Worm (Caenorhabditis elegans) whole organism, mixed stage, embryonic: Measurements from ENCODE around the gene C45G9.8.

Source experiments
- M03D4.4 ChIP-seq: sonication (generic microtip); optimal IDR thresholded peaks from 2 replicates; lab custom pipeline; 2017; ENCODE audit warnings: mild to moderate bottlenecking, missing genetic modification characterization, missing compliant biosample characterization
- bed-3 ChIP-seq: fragments of 200-800 bp; sonication (Bioruptor generic); optimal IDR thresholded peaks from 3 replicates; lab custom pipeline; 2018; ENCODE audit warnings: mild to moderate bottlenecking, missing genetic modification characterization, moderate library complexity, missing compliant biosample characterization
- blmp-1 ChIP-seq: fragments of 150-350 bp; optimal IDR thresholded peaks from 2 replicates; lab custom pipeline; 2014; ENCODE audit warnings: missing biosample characterization, missing genetic modification characterization
- ceh-39 ChIP-seq: fragments of 150-350 bp; optimal IDR thresholded peaks from 2 replicates; lab custom pipeline; 2014; ENCODE audit warnings: missing biosample characterization, missing genetic modification characterization
- ceh-43 ChIP-seq: fragments of 200-800 bp; sonication (Bioruptor generic); optimal IDR thresholded peaks from 2 replicates; lab custom pipeline; 2018; ENCODE audit warnings: mild to moderate bottlenecking, missing genetic modification characterization, moderate library complexity, missing compliant biosample characterization
- ceh-83 ChIP-seq: fragments of 200-800 bp; sonication (Bioruptor generic); optimal IDR thresholded peaks from 2 replicates; lab custom pipeline; 2018; ENCODE audit warnings: mild to moderate bottlenecking, missing genetic modification characterization, missing compliant biosample characterization
- ces-1 ChIP-seq: fragments of 150-350 bp; optimal IDR thresholded peaks from 2 replicates; lab custom pipeline; 2014; ENCODE audit warnings: missing biosample characterization, missing genetic modification reagents, missing genetic modification characterization
- cnd-1 ChIP-seq: fragments of 200-800 bp; sonication (Bioruptor generic); optimal IDR thresholded peaks from 2 replicates; lab custom pipeline; 2018; ENCODE audit warnings: mild to moderate bottlenecking, missing genetic modification characterization, missing compliant biosample characterization
- drap-1 ChIP-seq: fragments of 200-800 bp; sonication (Bioruptor generic); optimal IDR thresholded peaks from 3 replicates; lab custom pipeline; 2018; ENCODE audit warnings: mild to moderate bottlenecking, missing genetic modification characterization, missing compliant biosample characterization
- elt-1 ChIP-seq: sonication (generic microtip); optimal IDR thresholded peaks from 2 replicates; lab custom pipeline; 2017; ENCODE audit warnings: missing genetic modification characterization, mild to moderate bottlenecking, missing compliant biosample characterization, antibody characterized with exemption, moderate library complexity, borderline replicate concordance; ENCODE audit not compliant: insufficient read depth
- elt-3 ChIP-seq: fragments of 150-350 bp; optimal IDR thresholded peaks from 2 replicates; lab custom pipeline; 2014; ENCODE audit warnings: missing biosample characterization, missing genetic modification characterization
- flh-1 ChIP-seq: fragments of 200-800 bp; sonication (Bioruptor generic); optimal IDR thresholded peaks from 2 replicates; lab custom pipeline; 2018; ENCODE audit warnings: mild to moderate bottlenecking, missing genetic modification characterization, moderate library complexity, missing compliant biosample characterization
- ham-2 ChIP-seq: fragments of 200-800 bp; sonication (Bioruptor generic); optimal IDR thresholded peaks from 2 replicates; lab custom pipeline; 2018; ENCODE audit warnings: mild to moderate bottlenecking, missing genetic modification characterization, missing compliant biosample characterization
- hlh-1 ChIP-seq: fragments of 150-350 bp; optimal IDR thresholded peaks from 2 replicates; lab custom pipeline; 2014; ENCODE audit warnings: missing biosample characterization, missing genetic modification reagents, missing genetic modification characterization
- lin-13 ChIP-seq: fragments of 150-350 bp; optimal IDR thresholded peaks from 2 replicates; lab custom pipeline; 2014; ENCODE audit warnings: missing biosample characterization, missing genetic modification characterization
- lin-32 ChIP-seq: fragments of 200-800 bp; sonication (Bioruptor generic); optimal IDR thresholded peaks from 2 replicates; lab custom pipeline; 2018; ENCODE audit warnings: mild to moderate bottlenecking, missing genetic modification characterization, missing compliant biosample characterization
- lsy-2 ChIP-seq: fragments of 150-350 bp; optimal IDR thresholded peaks from 2 replicates; lab custom pipeline; 2014; ENCODE audit warnings: missing biosample characterization, missing genetic modification characterization
- mab-5 ChIP-seq: fragments of 150-350 bp; optimal IDR thresholded peaks from 2 replicates; lab custom pipeline; 2014; ENCODE audit warnings: missing biosample characterization, missing genetic modification characterization
- mep-1 ChIP-seq: fragments of 150-350 bp; optimal IDR thresholded peaks from 2 replicates; lab custom pipeline; 2017; ENCODE audit warnings: missing biosample characterization, missing genetic modification reagents, missing genetic modification characterization, inconsistent platforms
- mls-2 ChIP-seq: sonication (generic microtip); optimal IDR thresholded peaks from 2 replicates; lab custom pipeline; 2016; ENCODE audit warnings: mild to moderate bottlenecking, missing genetic modification characterization, moderate library complexity, missing compliant biosample characterization
- nhr-12 ChIP-seq: fragments of 150-350 bp; optimal IDR thresholded peaks from 2 replicates; lab custom pipeline; 2014; ENCODE audit warnings: missing biosample characterization, missing genetic modification characterization
- nhr-2 ChIP-seq: fragments of 150-350 bp; optimal IDR thresholded peaks from 2 replicates; lab custom pipeline; 2014; ENCODE audit warnings: missing biosample characterization, missing genetic modification characterization
- nhr-237 ChIP-seq: fragments of 150-350 bp; optimal IDR thresholded peaks from 2 replicates; lab custom pipeline; 2014; ENCODE audit warnings: missing biosample characterization, missing genetic modification characterization
- nhr-28 ChIP-seq: fragments of 150-350 bp; optimal IDR thresholded peaks from 2 replicates; lab custom pipeline; 2014; ENCODE audit warnings: missing biosample characterization, missing genetic modification characterization
- nhr-76 ChIP-seq: sonication (generic microtip); optimal IDR thresholded peaks from 2 replicates; lab custom pipeline; 2017; ENCODE audit warnings: missing biosample characterization, missing genetic modification characterization
- pha-4 ChIP-seq: fragments of 150-350 bp; optimal IDR thresholded peaks from 2 replicates; lab custom pipeline; 2018; ENCODE audit warnings: missing biosample characterization, missing genetic modification reagents, missing genetic modification characterization
- sem-2 ChIP-seq: fragments of 200-800 bp; sonication (Bioruptor generic); optimal IDR thresholded peaks from 2 replicates; lab custom pipeline; 2018; ENCODE audit warnings: mild to moderate bottlenecking, missing genetic modification characterization, missing compliant biosample characterization
- snpc-4 ChIP-seq: fragments of 150-350 bp; optimal IDR thresholded peaks from 2 replicates; lab custom pipeline; 2014; ENCODE audit warnings: missing biosample characterization, missing genetic modification characterization
- sptf-1 ChIP-seq: sonication (generic microtip); optimal IDR thresholded peaks from 2 replicates; lab custom pipeline; 2017; ENCODE audit warnings: mild to moderate bottlenecking, missing genetic modification characterization, moderate library complexity, missing compliant biosample characterization
- tbx-8 ChIP-seq: fragments of 200-800 bp; sonication (Bioruptor generic); optimal IDR thresholded peaks from 2 replicates; lab custom pipeline; 2018; ENCODE audit warnings: mild to moderate bottlenecking, missing genetic modification characterization, moderate library complexity, missing compliant biosample characterization
- unc-120 ChIP-seq: sonication (generic microtip); optimal IDR thresholded peaks from 2 replicates; lab custom pipeline; 2017; ENCODE audit warnings: missing genetic modification characterization, missing compliant biosample characterization; ENCODE audit not compliant: poor library complexity, severe bottlenecking
- unc-39 ChIP-seq: fragments of 150-350 bp; optimal IDR thresholded peaks from 2 replicates; lab custom pipeline; 2014; ENCODE audit warnings: missing biosample characterization, missing genetic modification characterization
- unc-62 ChIP-seq: fragments of 150-350 bp; optimal IDR thresholded peaks from 2 replicates; lab custom pipeline; 2014; ENCODE audit warnings: missing biosample characterization, missing genetic modification reagents, missing genetic modification characterization
- ztf-11 ChIP-seq: fragments of 150-350 bp; optimal IDR thresholded peaks from 2 replicates; lab custom pipeline; 2014; ENCODE audit warnings: missing biosample characterization, missing genetic modification characterization

Gene C45G9.8

ce11 chrIII:5089489-5089888, 36.0 kb upstream of the C45G9.8 start:
- TF ChIP-seq mls-2 (tag; lab: Kevin White, UChicago) (no peak), sptf-1 (tag; lab: Kevin White, UChicago) (no peak), unc-120 (tag; lab: Kevin White, UChicago) (no peak), nhr-76 (no peak), bed-3 (GFP tag; lab: Kevin White, UChicago) (no peak), ces-1 (no peak), nhr-2 (tag; lab: Kevin White, UChicago) (no peak), ceh-43 (GFP tag; lab: Kevin White, UChicago) (no peak), unc-62 (GFP tag; lab: Kevin White, UChicago) (no peak), pha-4 (tag; lab: Kevin White, UChicago) (no peak)
- TF ChIP-seq, all 35 proteins: peak for 0

- TF ChIP-seq sem-2 (GFP tag; lab: Kevin White, UChicago): no peak
- TF ChIP-seq ces-1: peak; percentile 0
- TF ChIP-seq ham-2 (GFP tag; lab: Kevin White, UChicago): no peak
Observed at ce11 chrIII:5085529-5085928, 32.1 kb upstream of the C45G9.8 start, which contains the start of gene cah-1. TSS of gene cah-1 (minus strand) at chrIII:5085629.

ce11 chrIII:5083304-5083703, 29.9 kb upstream of the C45G9.8 start:
- TF ChIP-seq ceh-39 (tag; lab: Kevin White, UChicago) (no peak), elt-1 (tag; lab: Kevin White, UChicago) (no peak), mls-2 (tag; lab: Kevin White, UChicago) (no peak), nhr-237 (no peak), mab-5 (tag; lab: Kevin White, UChicago) (no peak), elt-3 (tag; lab: Kevin White, UChicago) (no peak), bed-3 (GFP tag; lab: Kevin White, UChicago) (no peak), ceh-83 (GFP tag; lab: Kevin White, UChicago) (no peak), lin-13 (tag; lab: Kevin White, UChicago) (no peak), pha-4 (tag; lab: Kevin White, UChicago) (no peak), M03D4.4 (tag; lab: Kevin White, UChicago) (no peak), ham-2 (GFP tag; lab: Kevin White, UChicago) (no peak), nhr-12 (no peak), sptf-1 (tag; lab: Kevin White, UChicago) (no peak), hlh-1 (tag; lab: Kevin White, UChicago) (no peak), unc-39 (tag; lab: Kevin White, UChicago) (no peak), ceh-43 (GFP tag; lab: Kevin White, UChicago) (no peak), nhr-76 (no peak), ztf-11 (tag; lab: Kevin White, UChicago) (no peak), unc-62 (GFP tag; lab: Kevin White, UChicago) (no peak)
- TF ChIP-seq, all 35 proteins: peak for 0

- TF ChIP-seq mab-5 (tag; lab: Kevin White, UChicago) (no peak), pha-4 (tag; lab: Kevin White, UChicago) (no peak), ztf-11 (tag; lab: Kevin White, UChicago) (no peak), elt-1 (tag; lab: Kevin White, UChicago) (no peak), nhr-2 (tag; lab: Kevin White, UChicago) (no peak), snpc-4 (tag; lab: Kevin White, UChicago) (no peak), mep-1 (no peak), sem-2 (GFP tag; lab: Kevin White, UChicago) (no peak), nhr-28 (no peak), ceh-43 (GFP tag; lab: Kevin White, UChicago) (no peak)
Observed at ce11 chrIII:5081573-5081823, 28.1 kb upstream of the C45G9.8 start, which contains the start of gene cox-6A. TSS of gene cox-6A (plus strand) at chrIII:5081724.

ce11 chrIII:5080700-5081572, 27.5 kb upstream of the C45G9.8 start:
- TF ChIP-seq lin-32 (GFP tag; lab: Kevin White, UChicago) (peak; percentile 61), hlh-1 (tag; lab: Kevin White, UChicago) (peak; percentile 46), nhr-237 (peak; percentile 1), tbx-8 (GFP tag; lab: Kevin White, UChicago) (peak; percentile 59), cnd-1 (tag; lab: Kevin White, UChicago) (peak; percentile 82), snpc-4 (tag; lab: Kevin White, UChicago) (no peak), flh-1 (GFP tag; lab: Kevin White, UChicago) (no peak), bed-3 (GFP tag; lab: Kevin White, UChicago) (peak; percentile 60), ces-1 (peak; percentile 58), blmp-1 (tag; lab: Kevin White, UChicago) (no peak), elt-1 (tag; lab: Kevin White, UChicago) (peak; percentile 23), mls-2 (tag; lab: Kevin White, UChicago) (peak; percentile 77), ceh-83 (GFP tag; lab: Kevin White, UChicago) (peak; percentile 63), M03D4.4 (tag; lab: Kevin White, UChicago) (peak; percentile 79), ceh-39 (tag; lab: Kevin White, UChicago) (peak; percentile 21), unc-39 (tag; lab: Kevin White, UChicago) (no peak), sptf-1 (tag; lab: Kevin White, UChicago) (peak; percentile 78), mep-1 (peak; percentile 71), sem-2 (GFP tag; lab: Kevin White, UChicago) (peak; percentile 66), nhr-2 (tag; lab: Kevin White, UChicago) (no peak), ham-2 (GFP tag; lab: Kevin White, UChicago) (peak; percentile 56), drap-1 (peak; percentile 80), lsy-2 (tag; lab: Kevin White, UChicago) (no peak), pha-4 (tag; lab: Kevin White, UChicago) (peak; percentile 29), unc-62 (GFP tag; lab: Kevin White, UChicago) (peak; percentile 4), lin-13 (tag; lab: Kevin White, UChicago) (peak; percentile 60), elt-3 (tag; lab: Kevin White, UChicago) (no peak), nhr-76 (no peak), unc-120 (tag; lab: Kevin White, UChicago) (peak; percentile 61), ztf-11 (tag; lab: Kevin White, UChicago) (peak; percentile 48)
